ENCODE assay signal across 6 fruit fly cellular contexts in the genomic region with DNA sequence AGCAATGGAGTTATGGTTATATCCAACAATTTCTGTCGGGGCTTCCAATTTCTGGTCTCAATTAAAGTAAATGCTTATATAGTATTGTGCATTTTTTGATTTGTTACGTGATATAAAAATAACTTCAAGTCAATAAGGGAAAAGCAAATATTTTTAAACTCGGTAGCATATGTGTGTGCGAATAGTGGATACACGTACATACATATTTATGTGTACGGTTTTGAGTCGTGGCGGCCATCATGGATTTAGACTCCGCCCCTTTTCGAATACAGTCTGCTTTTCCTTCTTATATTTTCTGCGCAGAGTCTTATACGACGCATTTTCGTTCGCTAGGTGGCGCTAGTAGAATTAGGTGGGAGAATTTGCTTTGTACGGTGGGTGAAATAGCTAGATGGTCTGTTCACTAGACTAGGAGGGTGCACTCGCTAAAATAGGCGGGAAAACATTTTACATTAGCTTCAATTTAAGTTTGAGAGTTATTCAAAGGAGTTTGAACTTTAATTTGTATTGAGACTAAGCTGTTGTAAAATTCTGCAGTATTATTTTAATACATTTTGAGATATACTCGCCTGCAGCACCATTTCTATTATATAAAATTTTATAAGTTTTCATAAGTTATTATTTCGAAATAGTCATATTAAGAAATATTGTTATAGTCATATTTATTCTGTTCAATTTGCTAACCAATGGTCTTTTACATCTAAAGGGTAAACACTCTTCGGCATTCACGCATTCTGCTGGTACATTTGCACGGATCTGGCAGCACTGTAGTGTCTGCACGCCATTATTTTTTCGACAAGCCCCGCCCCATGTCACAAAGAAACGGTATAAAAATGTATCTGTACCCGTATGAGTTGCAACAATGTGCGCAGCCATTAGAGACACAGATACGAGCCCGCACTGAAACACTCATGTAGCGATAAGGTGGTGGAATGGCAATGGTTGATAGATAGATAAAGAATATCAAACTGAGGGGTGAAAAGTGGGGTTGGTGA.
A peak's percentile ranks its signal among the peaks of the same experiment; 100 is the strongest.
TF ChIP-seq lines count a peak whose summit lies in the region.

No protein-coding gene starts in this region.

- peak; percentile 99 for TF ChIP-seq CTCF in S2 (optimal IDR thresholded peaks at IDR 0.05; lab: Kevin White, UChicago)
- peak; percentile 97 for TF ChIP-seq CTCF in whole organism, embryonic (GFP tag; optimal IDR thresholded peaks at IDR 0.05; lab: Kevin White, UChicago)

TF ChIP-seq in whole organism, adult, 20 proteins besides CTCF, POLR2A, EP300 and RAD21 (continues in another document):
- TF ChIP-seq CG1620 (GFP tag; optimal IDR thresholded peaks at IDR 0.05; lab: Kevin White, UChicago): no peak
- TF ChIP-seq cic (GFP tag; optimal IDR thresholded peaks at IDR 0.05; lab: Kevin White, UChicago): no peak
- no peak for TF ChIP-seq bab1 (GFP tag; optimal IDR thresholded peaks at IDR 0.05; lab: Kevin White, UChicago)
- TF ChIP-seq CG12768 (GFP tag; optimal IDR thresholded peaks at IDR 0.05; lab: Kevin White, UChicago): no peak
- no peak for TF ChIP-seq CG11617 (GFP tag; optimal IDR thresholded peaks at IDR 0.05; lab: Kevin White, UChicago)
- TF ChIP-seq Crg-1 (GFP tag; optimal IDR thresholded peaks at IDR 0.05; lab: Kevin White, UChicago): no peak
- no peak for TF ChIP-seq cnc (optimal IDR thresholded peaks at IDR 0.05; lab: Kevin White, UChicago)
- no peak for TF ChIP-seq CG5204 (GFP tag; optimal IDR thresholded peaks at IDR 0.05; lab: Kevin White, UChicago)
- no peak for TF ChIP-seq CG7045 (GFP tag; optimal IDR thresholded peaks at IDR 0.05; lab: Kevin White, UChicago)
- TF ChIP-seq Mnt (GFP tag; optimal IDR thresholded peaks at IDR 0.05; lab: Kevin White, UChicago): no peak
- TF ChIP-seq pad (GFP tag; optimal IDR thresholded peaks at IDR 0.05; lab: Kevin White, UChicago): peak; percentile 62
- TF ChIP-seq CG14711 (tag; optimal IDR thresholded peaks at IDR 0.05; lab: Kevin White, UChicago): no peak
- TF ChIP-seq tj (GFP tag; optimal IDR thresholded peaks at IDR 0.05; lab: Kevin White, UChicago): no peak
- TF ChIP-seq kay (GFP tag; lab: Kevin White, UChicago; ENCODE audit: borderline replicate concordance): no peak
- TF ChIP-seq ovo (GFP tag; optimal IDR thresholded peaks at IDR 0.05; lab: Kevin White, UChicago): peak; percentile 33
- no peak for TF ChIP-seq Clk (GFP tag; optimal IDR thresholded peaks at IDR 0.05; lab: Kevin White, UChicago)

TF ChIP-seq in whole organism, embryonic, 481 proteins besides CTCF, POLR2A, EP300 and RAD21 (continues in another document):
- TF ChIP-seq rib (GFP tag; IDR thresholded peaks at IDR 0.05; lab: Robert Waterston, UW): 0 out of 2 replicates have a peak, but pooled peaks have one; percentile 45
- TF ChIP-seq Aef1 (GFP tag; IDR thresholded peaks at IDR 0.05; lab: Robert Waterston, UW): peak; percentile 32; the same call in 1 of the 3 replicates
- TF ChIP-seq slou (GFP tag; optimal IDR thresholded peaks at IDR 0.05; lab: Kevin White, UChicago): no peak
- TF ChIP-seq CrebB (tag; optimal IDR thresholded peaks at IDR 0.05; lab: Kevin White, UChicago): peak; percentile 1
- TF ChIP-seq GATAe (GFP tag; conservative IDR thresholded peaks at IDR 0.05; lab: Robert Waterston, UW): peak; percentile 80
- TF ChIP-seq Hr51 (GFP tag; optimal IDR thresholded peaks at IDR 0.05; lab: Kevin White, UChicago): peak in 1 of 2 experiments; percentile 41
- TF ChIP-seq CG6765 (GFP tag; optimal IDR thresholded peaks at IDR 0.05; lab: Kevin White, UChicago): peak; percentile 55
- no peak for TF ChIP-seq Blimp-1 (GFP tag; optimal IDR thresholded peaks at IDR 0.05; lab: Kevin White, UChicago)
- TF ChIP-seq dmrt11E (tag; optimal IDR thresholded peaks at IDR 0.05; lab: Kevin White, UChicago): peak; percentile 75
- no peak for TF ChIP-seq unc-4 (GFP tag; IDR thresholded peaks at IDR 0.05; lab: Robert Waterston, UW; ENCODE audit: partially characterized antibody)
- TF ChIP-seq emc (GFP tag; optimal IDR thresholded peaks at IDR 0.05; lab: Kevin White, UChicago): no peak
- no peak for TF ChIP-seq vnd (GFP tag; IDR thresholded peaks at IDR 0.05; lab: Robert Waterston, UW; ENCODE audit: partially characterized antibody)
- no peak for TF ChIP-seq Meics (GFP tag; optimal IDR thresholded peaks at IDR 0.05; lab: Kevin White, UChicago)
- no peak for TF ChIP-seq nerfin-2 (GFP tag; IDR thresholded peaks at IDR 0.05; lab: Robert Waterston, UW; ENCODE audit: partially characterized antibody)
- TF ChIP-seq ssp (GFP tag; IDR thresholded peaks at IDR 0.05; lab: Robert Waterston, UW): no peak

TF ChIP-seq in whole organism, prepupa, 60 proteins besides CTCF, POLR2A, EP300 and RAD21 (continues in another document):
- peak; percentile 39 for TF ChIP-seq Eip75B (GFP tag; optimal IDR thresholded peaks at IDR 0.05; lab: Kevin White, UChicago)
- peak; percentile 18 for TF ChIP-seq acj6 (GFP tag; optimal IDR thresholded peaks at IDR 0.05; lab: Kevin White, UChicago)
- TF ChIP-seq CG32006 (GFP tag; optimal IDR thresholded peaks at IDR 0.05; lab: Kevin White, UChicago): no peak
- TF ChIP-seq eg (GFP tag; IDR thresholded peaks at IDR 0.05; lab: Robert Waterston, UW): peak; percentile 78; the same call in 2 of the 3 replicates
- peak; percentile 46 for TF ChIP-seq Lpt (GFP tag; optimal IDR thresholded peaks at IDR 0.05; lab: Kevin White, UChicago)
- peak; percentile 20 for TF ChIP-seq CG6792 (GFP tag; optimal IDR thresholded peaks at IDR 0.05; lab: Kevin White, UChicago)
- TF ChIP-seq Hr4 (GFP tag; optimal IDR thresholded peaks at IDR 0.05; lab: Kevin White, UChicago): peak; percentile 53
- TF ChIP-seq Sox102F (GFP tag; optimal IDR thresholded peaks at IDR 0.05; lab: Kevin White, UChicago): no peak
- TF ChIP-seq CG1621 (tag; optimal IDR thresholded peaks at IDR 0.05; lab: Kevin White, UChicago): peak; percentile 83
- TF ChIP-seq salr (GFP tag; optimal IDR thresholded peaks at IDR 0.05; lab: Kevin White, UChicago): peak in 1 of 2 experiments; percentile 25
- TF ChIP-seq pdm3 (GFP tag; optimal IDR thresholded peaks at IDR 0.05; lab: Kevin White, UChicago): peak; percentile 42
- no peak for TF ChIP-seq achi (GFP tag; optimal IDR thresholded peaks at IDR 0.05; lab: Kevin White, UChicago)
- no peak for TF ChIP-seq CG16779 (tag; optimal IDR thresholded peaks at IDR 0.05; lab: Kevin White, UChicago)
- TF ChIP-seq CG8632 (GFP tag; optimal IDR thresholded peaks at IDR 0.05; lab: Kevin White, UChicago): peak; percentile 36
- peak; percentile 51 for TF ChIP-seq lz (GFP tag; optimal IDR thresholded peaks at IDR 0.05; lab: Kevin White, UChicago)
- TF ChIP-seq CG10631 (GFP tag; optimal IDR thresholded peaks at IDR 0.05; lab: Kevin White, UChicago): peak; percentile 57

TF ChIP-seq in whole organism, pupa, 21 proteins besides CTCF, POLR2A, EP300 and RAD21 (continues in another document):
- TF ChIP-seq D1 (tag; optimal IDR thresholded peaks at IDR 0.05; lab: Kevin White, UChicago): peak; percentile 13
- TF ChIP-seq CG13204 (GFP tag; optimal IDR thresholded peaks at IDR 0.05; lab: Kevin White, UChicago): no peak
- no peak for TF ChIP-seq CG17806 (tag; optimal IDR thresholded peaks at IDR 0.05; lab: Kevin White, UChicago)
- no peak for TF ChIP-seq EcR (GFP tag; optimal IDR thresholded peaks at IDR 0.05; lab: Kevin White, UChicago)
- no peak for TF ChIP-seq CG10348 (GFP tag; IDR thresholded peaks at IDR 0.05; lab: Robert Waterston, UW)
- TF ChIP-seq CG32121 (GFP tag; IDR thresholded peaks at IDR 0.05; lab: Robert Waterston, UW): peak; percentile 72; the same call in 1 of the 2 replicates
- peak; percentile 58 for TF ChIP-seq CG8159 (tag; optimal IDR thresholded peaks at IDR 0.05; lab: Kevin White, UChicago)
- TF ChIP-seq CG12605 (GFP tag; IDR thresholded peaks at IDR 0.05; lab: Robert Waterston, UW): no peak
- no peak for TF ChIP-seq fd96Ca (GFP tag; IDR thresholded peaks at IDR 0.05; lab: Robert Waterston, UW)
- TF ChIP-seq rn (GFP tag; IDR thresholded peaks at IDR 0.05; lab: Robert Waterston, UW): no peak
- peak; percentile 40 for TF ChIP-seq Snoo (tag; optimal IDR thresholded peaks at IDR 0.05; lab: Kevin White, UChicago)
- no peak for TF ChIP-seq CG8301 (tag; optimal IDR thresholded peaks at IDR 0.05; lab: Kevin White, UChicago)
- peak; percentile 16 for TF ChIP-seq gl (tag; optimal IDR thresholded peaks at IDR 0.05; lab: Kevin White, UChicago)
- TF ChIP-seq CG4496 (GFP tag; IDR thresholded peaks at IDR 0.05; lab: Robert Waterston, UW): no peak; the same call in 2 of the 3 replicates
- TF ChIP-seq CG15710 (tag; optimal IDR thresholded peaks at IDR 0.05; lab: Kevin White, UChicago): no peak
- TF ChIP-seq CG34367 (tag; optimal IDR thresholded peaks at IDR 0.05; lab: Kevin White, UChicago): peak; percentile 44
- TF ChIP-seq Pif1A (GFP tag; optimal IDR thresholded peaks at IDR 0.05; lab: Kevin White, UChicago): no peak
- peak; percentile 74 for TF ChIP-seq CG14655 (GFP tag; optimal IDR thresholded peaks at IDR 0.05; lab: Kevin White, UChicago)

TF ChIP-seq in whole organism, wandering third instar larva, 38 proteins besides CTCF, POLR2A, EP300 and RAD21:
- TF ChIP-seq Hnf4 (GFP tag; optimal IDR thresholded peaks at IDR 0.05; lab: Kevin White, UChicago) (peak; percentile 14), OdsH (GFP tag; optimal IDR thresholded peaks at IDR 0.05; lab: Kevin White, UChicago) (peak; percentile 35), usp (GFP tag; optimal IDR thresholded peaks at IDR 0.05; lab: Kevin White, UChicago) (no peak), CG9705 (GFP tag; optimal IDR thresholded peaks at IDR 0.05; lab: Kevin White, UChicago) (peak; percentile 44), fru (GFP tag; optimal IDR thresholded peaks at IDR 0.05; lab: Kevin White, UChicago) (no peak), Dfd (GFP tag; optimal IDR thresholded peaks at IDR 0.05; lab: Kevin White, UChicago) (no peak), sv (GFP tag; optimal IDR thresholded peaks at IDR 0.05; lab: Kevin White, UChicago) (peak; percentile 38), Vsx2 (GFP tag; optimal IDR thresholded peaks at IDR 0.05; lab: Kevin White, UChicago; ENCODE audit: partially characterized antibody) (peak; percentile 52), HLH106 (tag; optimal IDR thresholded peaks at IDR 0.05; lab: Kevin White, UChicago) (peak; percentile 69), woc (GFP tag; optimal IDR thresholded peaks at IDR 0.05; lab: Kevin White, UChicago) (peak; percentile 64), Myc (optimal IDR thresholded peaks at IDR 0.05; lab: Kevin White, UChicago) (peak; percentile 93)
